Worm (Caenorhabditis elegans): ENCODE results near the gene C45G9.15.

ce11 chrIII:5051949-5052348 is at the start of gene C45G9.15:
- TF ChIP-seq lim-6 (tag; optimal IDR thresholded peaks at IDR 0.05) = no peak
- no peak for TF ChIP-seq npax-4 (tag; optimal IDR thresholded peaks at IDR 0.05)
- TF ChIP-seq ztf-16 (tag; optimal IDR thresholded peaks at IDR 0.05) = no peak
- TF ChIP-seq ceh-2 (tag; optimal IDR thresholded peaks at IDR 0.05) = no peak
- TF ChIP-seq pag-3 (tag; optimal IDR thresholded peaks at IDR 0.05; ENCODE audit: borderline replicate concordance) = no peak
- no peak for TF ChIP-seq tbx-2 (tag; optimal IDR thresholded peaks at IDR 0.05)
- no peak for TF ChIP-seq ama-1 (optimal IDR thresholded peaks at IDR 0.05)
- no peak for TF ChIP-seq T23F11.4 (GFP tag; optimal IDR thresholded peaks at IDR 0.05)
- no peak for TF ChIP-seq ceh-24 (tag; optimal IDR thresholded peaks at IDR 0.05)
- no peak for TF ChIP-seq fkh-6 (tag; optimal IDR thresholded peaks at IDR 0.05)
- no peak for TF ChIP-seq unc-55 (GFP tag; optimal IDR thresholded peaks at IDR 0.05)
- no peak for TF ChIP-seq ceh-48 (tag; optimal IDR thresholded peaks at IDR 0.05)
- TF ChIP-seq elt-2 (tag; optimal IDR thresholded peaks at IDR 0.05) = no peak

Data from whole organism, late embryonic.